Worm (Caenorhabditis elegans): ENCODE data around the gene nhr-222.

- TF ChIP-seq isw-1 (GFP tag; IDR thresholded peaks at IDR 0.05) (no peak), nhr-20 (tag; optimal IDR thresholded peaks at IDR 0.05) (no peak), grh-1 (GFP tag; IDR thresholded peaks at IDR 0.05) (no peak), egl-27 (tag; optimal IDR thresholded peaks at IDR 0.05) (no peak), C16A3.4 (tag; optimal IDR thresholded peaks at IDR 0.05) (no peak), lin-15B (tag; optimal IDR thresholded peaks at IDR 0.05) (no peak), unc-62 (GFP tag; optimal IDR thresholded peaks at IDR 0.05) (no peak), lin-35 (GFP tag; optimal IDR thresholded peaks at IDR 0.05) (no peak), blmp-1 (tag; optimal IDR thresholded peaks at IDR 0.05) (no peak), snpc-4 (tag; optimal IDR thresholded peaks at IDR 0.05) (no peak), ztf-11 (tag; optimal IDR thresholded peaks at IDR 0.05) (no peak)
These were observed 38.4 kb upstream of the nhr-222 start for ce11 chrV:3581643-3582042.
